Worm (Caenorhabditis elegans) whole organism, L1 larva: Measurements from ENCODE around the gene gmn-1.
A peak's percentile ranks its signal among the peaks of the same experiment; 100 is the strongest.

Experiments used
- C16A3.4 ChIP-seq: fragments of 150-350 bp; optimal IDR thresholded peaks from 2 replicates; lab custom pipeline; 2014; ENCODE audit warnings: missing biosample characterization, missing genetic modification characterization
- Y116A8C.19 ChIP-seq: sonication (generic microtip); optimal IDR thresholded peaks from 2 replicates; lab custom pipeline; 2016; ENCODE audit warnings: missing compliant biosample characterization, missing genetic modification characterization, borderline replicate concordance
- alr-1 ChIP-seq: fragments of 200-800 bp; sonication (Bioruptor generic); optimal IDR thresholded peaks from 2 replicates; lab custom pipeline; 2018; ENCODE audit warnings: borderline replicate concordance, mild to moderate bottlenecking, missing genetic modification characterization, missing compliant biosample characterization
- ama-1 ChIP-seq: fragments of 150-350 bp; optimal IDR thresholded peaks from 2 replicates; lab custom pipeline; 2014
- ceh-63 ChIP-seq: fragments of 200-800 bp; sonication (Bioruptor generic); optimal IDR thresholded peaks from 2 replicates; lab custom pipeline; 2018; ENCODE audit warnings: mild to moderate bottlenecking, missing genetic modification characterization, missing compliant biosample characterization
- ceh-8 ChIP-seq: fragments of 200-800 bp; sonication (Bioruptor generic); optimal IDR thresholded peaks from 2 replicates; lab custom pipeline; 2018; ENCODE audit warnings: mild to moderate bottlenecking, missing genetic modification characterization, moderate library complexity, missing compliant biosample characterization
- ceh-88 ChIP-seq: fragments of 200-800 bp; sonication (Bioruptor generic); IDR thresholded peaks from 2 replicates; pipeline ENCODE4 v1.3.6; 2022; ENCODE audit warnings: missing genetic modification characterization, missing compliant biosample characterization
- dsc-1 ChIP-seq: sonication (generic microtip); optimal IDR thresholded peaks from 2 replicates; lab custom pipeline; 2016; ENCODE audit warnings: mild to moderate bottlenecking, missing genetic modification characterization, missing compliant biosample characterization
- efl-1 ChIP-seq, 4 experiments: fragments of 150-350 bp; optimal IDR thresholded peaks in 3 of 4; peaks in 1 of 4; 1 replicate in 1 of 4; 2 replicates in 3 of 4; lab custom pipeline; 2014; ENCODE audit warnings: missing biosample characterization in 2 of 4, missing genetic modification characterization in 2 of 4, missing genetic modification reagents in 2 of 4
- efl-3 ChIP-seq: fragments of 200-800 bp; sonication (Bioruptor generic); optimal IDR thresholded peaks from 2 replicates; lab custom pipeline; 2018; ENCODE audit warnings: mild to moderate bottlenecking, missing genetic modification characterization, missing compliant biosample characterization
- egl-27 ChIP-seq, 2 experiments: fragments of 150-350 bp in 1 of 2; sonication (generic microtip); optimal IDR thresholded peaks; 3 replicates each; lab custom pipeline; 2017 to 2018; ENCODE audit warnings: missing biosample characterization in 2 of 2, missing genetic modification characterization in 2 of 2, missing genetic modification reagents in 2 of 2
- elt-2 ChIP-seq: sonication (generic microtip); optimal IDR thresholded peaks from 2 replicates; lab custom pipeline; 2016; ENCODE audit warnings: missing genetic modification characterization, mild to moderate bottlenecking, inconsistent platforms, missing compliant biosample characterization, missing genetic modification reagents
- elt-3 ChIP-seq, 6 experiments: fragments of 150-350 bp in 1 of 6; sonication (generic microtip); optimal IDR thresholded peaks; 2 replicates each; lab custom pipeline; 2017 to 2018; ENCODE audit warnings: missing biosample characterization in 6 of 6, missing genetic modification characterization in 6 of 6, inconsistent platforms in 1 of 6
- ets-5 ChIP-seq: fragments of 200-800 bp; sonication (Bioruptor generic); IDR thresholded peaks from 2 replicates; pipeline ENCODE4 v1.3.6; 2022; ENCODE audit warnings: missing genetic modification characterization, missing compliant biosample characterization
- fkh-4 ChIP-seq: sonication (generic microtip); optimal IDR thresholded peaks from 2 replicates; lab custom pipeline; 2016; ENCODE audit warnings: missing compliant biosample characterization, missing genetic modification characterization, borderline replicate concordance
- fkh-8 ChIP-seq: sonication (generic microtip); optimal IDR thresholded peaks from 2 replicates; lab custom pipeline; 2016; ENCODE audit warnings: mild to moderate bottlenecking, missing genetic modification characterization, missing compliant biosample characterization
- fos-1 ChIP-seq: fragments of 150-350 bp; optimal IDR thresholded peaks from 2 replicates; lab custom pipeline; 2014; ENCODE audit warnings: missing biosample characterization, missing genetic modification characterization
- grh-1 ChIP-seq: fragments of 200-800 bp; sonication (Bioruptor generic); IDR thresholded peaks from 2 replicates; pipeline ENCODE4 v1.3.6; 2022; ENCODE audit warnings: missing genetic modification reagents, missing genetic modification characterization, missing compliant biosample characterization
- hpl-2 ChIP-seq: fragments of 150-350 bp; optimal IDR thresholded peaks from 2 replicates; lab custom pipeline; 2014; ENCODE audit warnings: missing biosample characterization, missing genetic modification reagents, missing genetic modification characterization
- isw-1 ChIP-seq: fragments of 200-800 bp; sonication (Bioruptor generic); IDR thresholded peaks from 2 replicates; pipeline ENCODE4 v1.3.6; 2022; ENCODE audit warnings: missing genetic modification characterization, missing compliant biosample characterization
- lin-13 ChIP-seq: fragments of 150-350 bp; optimal IDR thresholded peaks from 2 replicates; lab custom pipeline; 2014; ENCODE audit warnings: missing biosample characterization, missing genetic modification reagents, missing genetic modification characterization
- lin-14 ChIP-seq: fragments of 200-800 bp; sonication (Bioruptor generic); optimal IDR thresholded peaks from 2 replicates; lab custom pipeline; 2018; ENCODE audit warnings: mild to moderate bottlenecking, missing genetic modification characterization, moderate library complexity, missing compliant biosample characterization
- lin-39 ChIP-seq: fragments of 150-350 bp; optimal IDR thresholded peaks from 2 replicates; lab custom pipeline; 2014; ENCODE audit warnings: missing biosample characterization, missing genetic modification reagents, missing genetic modification characterization
- lsy-2 ChIP-seq, 2 experiments: fragments of 150-350 bp; optimal IDR thresholded peaks; 2 replicates each; lab custom pipeline; 2014; ENCODE audit warnings: missing biosample characterization in 2 of 2, missing genetic modification characterization in 2 of 2
- mdl-1 ChIP-seq, 2 experiments: fragments of 150-350 bp; optimal IDR thresholded peaks; 2 replicates each; lab custom pipeline; 2014 to 2017; ENCODE audit warnings: missing biosample characterization in 2 of 2, missing genetic modification characterization in 2 of 2, inconsistent platforms in 1 of 2
- mep-1 ChIP-seq: fragments of 150-350 bp; optimal IDR thresholded peaks from 2 replicates; lab custom pipeline; 2014; ENCODE audit warnings: missing biosample characterization, missing genetic modification characterization
- nhr-12 ChIP-seq: sonication (generic microtip); optimal IDR thresholded peaks from 2 replicates; lab custom pipeline; 2017; ENCODE audit warnings: missing biosample characterization, missing genetic modification characterization
- nhr-19 ChIP-seq: fragments of 200-800 bp; sonication (Bioruptor generic); conservative IDR thresholded peaks from 2 replicates; pipeline ENCODE4 v1.3.6; 2022; ENCODE audit warnings: missing genetic modification characterization, missing compliant biosample characterization
- nhr-20 ChIP-seq: sonication (generic microtip); optimal IDR thresholded peaks from 2 replicates; lab custom pipeline; 2016; ENCODE audit warnings: mild to moderate bottlenecking, missing genetic modification characterization, missing compliant biosample characterization
- nhr-28 ChIP-seq: fragments of 150-350 bp; optimal IDR thresholded peaks from 2 replicates; lab custom pipeline; 2014; ENCODE audit warnings: missing biosample characterization, missing genetic modification characterization
- nhr-85 ChIP-seq: sonication (generic microtip); peaks from one replicate; lab custom pipeline; 2016; ENCODE audit warnings: missing genetic modification characterization, inconsistent platforms, missing compliant biosample characterization
- nhr-90 ChIP-seq: sonication (generic microtip); optimal IDR thresholded peaks from 2 replicates; lab custom pipeline; 2016; ENCODE audit warnings: mild to moderate bottlenecking, missing genetic modification characterization, missing compliant biosample characterization; ENCODE audit not compliant: poor library complexity
- pag-3 ChIP-seq: sonication (generic microtip); optimal IDR thresholded peaks from 2 replicates; lab custom pipeline; 2017; ENCODE audit warnings: missing genetic modification characterization, mild to moderate bottlenecking, missing compliant biosample characterization, antibody characterized with exemption, borderline replicate concordance; ENCODE audit not compliant: insufficient read depth
- pax-3 ChIP-seq: fragments of 200-800 bp; sonication (Bioruptor generic); optimal IDR thresholded peaks from 2 replicates; lab custom pipeline; 2018; ENCODE audit warnings: mild to moderate bottlenecking, missing genetic modification characterization, moderate library complexity, missing compliant biosample characterization
- pqm-1 ChIP-seq: sonication (generic microtip); optimal IDR thresholded peaks from 3 replicates; lab custom pipeline; 2017; ENCODE audit warnings: missing biosample characterization, missing genetic modification characterization
- skn-1 ChIP-seq: fragments of 150-350 bp; optimal IDR thresholded peaks from 2 replicates; lab custom pipeline; 2014; ENCODE audit warnings: missing biosample characterization, missing genetic modification characterization
- snpc-4 ChIP-seq: fragments of 150-350 bp; optimal IDR thresholded peaks from 2 replicates; lab custom pipeline; 2014; ENCODE audit warnings: missing biosample characterization, missing genetic modification characterization
- snu-23 ChIP-seq: sonication (generic microtip); optimal IDR thresholded peaks from 2 replicates; lab custom pipeline; 2016; ENCODE audit warnings: missing genetic modification characterization, missing compliant biosample characterization
- sup-37 ChIP-seq: fragments of 200-800 bp; sonication (Bioruptor generic); optimal IDR thresholded peaks from 2 replicates; lab custom pipeline; 2018; ENCODE audit warnings: mild to moderate bottlenecking, missing genetic modification characterization, missing compliant biosample characterization
- tbx-2 ChIP-seq: sonication (generic microtip); optimal IDR thresholded peaks from 2 replicates; lab custom pipeline; 2016; ENCODE audit warnings: missing genetic modification characterization, missing compliant biosample characterization
- unc-30 ChIP-seq: sonication (generic microtip); optimal IDR thresholded peaks from 2 replicates; lab custom pipeline; 2017; ENCODE audit warnings: missing biosample characterization, missing genetic modification characterization
- unc-62 ChIP-seq: fragments of 150-350 bp; optimal IDR thresholded peaks from 2 replicates; lab custom pipeline; 2014; ENCODE audit warnings: missing biosample characterization, missing genetic modification reagents, missing genetic modification characterization
- unc-98 ChIP-seq: fragments of 200-800 bp; sonication (Bioruptor generic); IDR thresholded peaks from 2 replicates; pipeline ENCODE4 v1.3.6; 2022; ENCODE audit warnings: missing genetic modification characterization, missing compliant biosample characterization
- vab-15 ChIP-seq: sonication (generic microtip); optimal IDR thresholded peaks from 2 replicates; lab custom pipeline; 2017; ENCODE audit warnings: missing genotype, mild to moderate bottlenecking, missing genetic modification characterization, missing compliant biosample characterization
- xbp-1 ChIP-seq: sonication (generic microtip); optimal IDR thresholded peaks from 2 replicates; lab custom pipeline; 2016; ENCODE audit warnings: missing genetic modification characterization, missing compliant biosample characterization
- zag-1 ChIP-seq: fragments of 150-350 bp; optimal IDR thresholded peaks from 2 replicates; lab custom pipeline; 2014; ENCODE audit warnings: missing biosample characterization, missing genetic modification characterization
- zip-4 ChIP-seq: fragments of 200-800 bp; sonication (Bioruptor generic); optimal IDR thresholded peaks from 2 replicates; lab custom pipeline; 2018; ENCODE audit warnings: mild to moderate bottlenecking, missing genetic modification characterization, moderate library complexity, missing compliant biosample characterization
- ztf-11 ChIP-seq, 2 experiments: sonication (generic microtip); optimal IDR thresholded peaks; 2 replicates each; lab custom pipeline; 2016 to 2017; ENCODE audit warnings: missing genetic modification characterization in 2 of 2, missing biosample characterization in 1 of 2, missing compliant biosample characterization in 1 of 2
- ztf-4 ChIP-seq: fragments of 150-350 bp; optimal IDR thresholded peaks from 2 replicates; lab custom pipeline; 2014; ENCODE audit warnings: missing biosample characterization, missing genetic modification characterization

Gene gmn-1

DNA sequence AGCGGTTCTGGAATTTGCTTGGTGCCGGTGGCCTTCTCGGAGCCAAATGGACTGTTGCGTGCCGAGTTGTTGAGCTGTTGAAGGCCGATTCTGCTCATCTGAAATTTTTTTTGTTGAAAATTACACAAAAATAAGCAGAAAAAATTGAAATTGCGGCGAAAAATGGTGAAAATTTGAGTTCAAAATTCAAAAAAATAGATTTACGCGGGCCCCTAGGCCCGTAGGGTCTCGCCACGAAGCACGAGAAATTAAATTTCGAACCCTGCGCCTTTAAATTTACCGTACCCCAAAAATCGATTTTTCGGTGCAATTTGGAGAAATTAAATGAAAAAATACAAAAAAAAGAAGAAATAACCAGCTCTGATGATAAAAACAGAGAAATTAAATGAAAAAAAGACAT lies at the start of gene gmn-1:
Gene gmn-1 (minus strand): TSS at position 98 of the 400 bp plus-strand sequence.
- TF ChIP-seq unc-98: no peak
- TF ChIP-seq ceh-88 (GFP tag; lab: Robert Waterston, UW): no peak
- TF ChIP-seq elt-3 (tag; optimal IDR thresholded peaks at IDR 0.05; lab: Kevin White, UChicago): no peak

DNA sequence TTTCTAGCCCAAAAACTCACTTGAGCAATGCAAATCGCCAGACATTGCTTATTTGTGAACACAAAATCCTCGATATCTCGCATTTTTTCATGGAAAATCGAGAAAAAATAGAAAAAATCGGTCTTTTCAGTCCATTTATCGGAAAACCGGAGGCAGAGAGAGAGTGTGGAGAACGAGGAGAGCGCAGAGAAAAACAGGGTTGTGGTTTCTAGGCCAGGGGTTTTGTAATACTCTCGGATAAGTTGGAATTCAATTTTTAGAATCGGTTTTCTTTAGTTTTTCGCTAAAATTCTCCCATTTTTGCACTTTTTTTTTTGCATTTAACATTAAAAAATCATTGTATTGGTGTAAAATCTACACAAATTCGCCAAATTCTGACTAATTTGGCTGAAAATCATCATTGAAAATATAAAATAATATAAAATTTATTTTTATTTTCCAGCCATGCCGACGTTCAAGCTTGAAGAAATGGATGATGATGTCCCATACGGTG lies 48.5 kb upstream of the gmn-1 start, which contains the start of the genes Y75B8A.24 and Y75B8A.25:
Gene Y75B8A.24 (minus strand): TSS at position 155 of the 493 bp plus-strand sequence.
Gene Y75B8A.25 (plus strand): TSS at position 443 of the 493 bp plus-strand sequence.
- no peak for TF ChIP-seq pqm-1
- TF ChIP-seq unc-30: no peak
- no peak for TF ChIP-seq egl-27 (tag; optimal IDR thresholded peaks at IDR 0.05; lab: Kevin White, UChicago)
- TF ChIP-seq snpc-4: peak; percentile 87
- TF ChIP-seq fos-1 (tag; lab: Kevin White, UChicago): peak; percentile 26
- TF ChIP-seq dsc-1 (tag; lab: Kevin White, UChicago): peak; percentile 92
- TF ChIP-seq ceh-63 (GFP tag; lab: Kevin White, UChicago): no peak
- TF ChIP-seq mdl-1 (tag; optimal IDR thresholded peaks at IDR 0.05; lab: Kevin White, UChicago): peak in 1 of 2 experiments; percentile 34
- peak; percentile 87 for TF ChIP-seq grh-1 (GFP tag; lab: Robert Waterston, UW)
- TF ChIP-seq zag-1 (tag; lab: Kevin White, UChicago): no peak
- TF ChIP-seq unc-62 (GFP tag; lab: Kevin White, UChicago): peak; percentile 14
- TF ChIP-seq elt-2 (tag; lab: Kevin White, UChicago): peak; percentile 69
- TF ChIP-seq skn-1: peak; percentile 64
- peak; percentile 79 to 88 for TF ChIP-seq lsy-2 (tag; optimal IDR thresholded peaks at IDR 0.05; lab: Kevin White, UChicago)
- peak; percentile 89 for TF ChIP-seq snu-23 (GFP tag; lab: Kevin White, UChicago)
- TF ChIP-seq ceh-88 (GFP tag; lab: Robert Waterston, UW): peak; percentile 38; the same call in 1 of the 2 replicates
- TF ChIP-seq isw-1 (GFP tag; lab: Robert Waterston, UW): peak; percentile 81
- TF ChIP-seq lin-39: peak; percentile 78
- TF ChIP-seq ama-1 (lab: Kevin White, UChicago): no peak
- TF ChIP-seq nhr-19 (GFP tag; lab: Robert Waterston, UW): peak; percentile 86
- TF ChIP-seq fkh-8 (tag; lab: Kevin White, UChicago): peak; percentile 78
- no peak for TF ChIP-seq lin-14 (GFP tag; lab: Kevin White, UChicago)
- no peak for TF ChIP-seq ztf-4 (tag; lab: Kevin White, UChicago)
- peak; percentile 21 for TF ChIP-seq C16A3.4 (tag; lab: Kevin White, UChicago)
- peak; percentile 65 for TF ChIP-seq efl-3 (GFP tag; lab: Kevin White, UChicago)
- peak; percentile 75 for TF ChIP-seq sup-37 (GFP tag; lab: Kevin White, UChicago)
- no peak for TF ChIP-seq vab-15
- TF ChIP-seq nhr-90 (tag; lab: Kevin White, UChicago): peak; percentile 95
- no peak for TF ChIP-seq pag-3 (tag; lab: Kevin White, UChicago)
- TF ChIP-seq mep-1 (tag; lab: Kevin White, UChicago): peak; percentile 87
- no peak for TF ChIP-seq alr-1 (tag; lab: Kevin White, UChicago)
- TF ChIP-seq Y116A8C.19 (tag; lab: Kevin White, UChicago): peak; percentile 78
- TF ChIP-seq lin-13: peak; percentile 46
- no peak for TF ChIP-seq ets-5
- TF ChIP-seq ceh-8 (GFP tag; lab: Kevin White, UChicago): peak; percentile 43
- peak; percentile 88 for TF ChIP-seq xbp-1
- peak; percentile 87 to 90 for TF ChIP-seq efl-1 (optimal IDR thresholded peaks at IDR 0.05; lab: Kevin White, UChicago)
- peak; percentile 85 to 98 for TF ChIP-seq efl-1 (GFP tag; optimal IDR thresholded peaks at IDR 0.05 in 1 of 2; lab: Kevin White, UChicago)
- peak; percentile 85 for TF ChIP-seq pax-3
- TF ChIP-seq nhr-20 (tag; lab: Kevin White, UChicago): peak; percentile 84
- peak; percentile 97 for TF ChIP-seq fkh-4 (tag; lab: Kevin White, UChicago)
- TF ChIP-seq nhr-12 (tag; lab: Kevin White, UChicago): no peak
- TF ChIP-seq hpl-2 (GFP tag; lab: Kevin White, UChicago): no peak
- TF ChIP-seq elt-3 (tag; optimal IDR thresholded peaks at IDR 0.05; lab: Kevin White, UChicago): peak in 1 of 6 experiments; percentile 55
- peak in 1 of 2 experiments; percentile 95 for TF ChIP-seq ztf-11 (tag; optimal IDR thresholded peaks at IDR 0.05; lab: Kevin White, UChicago)
- TF ChIP-seq nhr-28 (tag; lab: Kevin White, UChicago): no peak
- TF ChIP-seq nhr-85 (tag; lab: Kevin White, UChicago): peak; percentile 95
- TF ChIP-seq tbx-2 (tag; lab: Kevin White, UChicago): peak; percentile 93
- TF ChIP-seq zip-4: peak; percentile 31
